Worm (Caenorhabditis elegans): ENCODE data around the gene srh-298.
A peak's percentile ranks its signal among the peaks of the same experiment; 100 is the strongest.

srh-298 gene

DNA sequence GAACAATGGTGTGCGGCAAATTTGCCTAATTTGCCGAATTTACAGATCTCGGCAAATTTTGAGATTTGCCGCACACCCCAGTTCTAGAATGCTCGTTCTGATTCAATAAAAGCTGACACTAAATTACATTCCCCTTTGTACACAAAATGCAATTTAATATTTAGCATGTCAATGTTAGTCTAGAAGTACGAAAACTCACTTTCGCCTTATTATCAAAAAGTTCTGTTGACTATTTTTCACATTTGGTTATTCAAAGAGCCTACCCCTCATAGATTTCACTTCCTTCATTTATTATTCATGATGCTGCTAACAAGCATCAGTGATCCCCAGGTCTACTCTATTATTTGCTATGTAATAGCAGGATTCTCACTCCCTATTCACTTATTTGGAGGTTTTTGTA is at the start of gene srh-298:
srh-298 (plus strand) TSS at position 301 of the 400 bp plus-strand sequence.
- TF ChIP-seq ceh-28 (tag; optimal IDR thresholded peaks at IDR 0.05) (no peak), ztf-4 (tag; optimal IDR thresholded peaks at IDR 0.05) (no peak), mml-1 (tag; optimal IDR thresholded peaks at IDR 0.05) (no peak), nhr-77 (tag; optimal IDR thresholded peaks at IDR 0.05) (no peak), elt-2 (tag; optimal IDR thresholded peaks at IDR 0.05) (no peak), nhr-67 (tag; optimal IDR thresholded peaks at IDR 0.05) (no peak), nhr-11 (tag; optimal IDR thresholded peaks at IDR 0.05) (no peak), unc-39 (tag; optimal IDR thresholded peaks at IDR 0.05) (no peak), mdl-1 (tag; optimal IDR thresholded peaks at IDR 0.05) (no peak)

DNA sequence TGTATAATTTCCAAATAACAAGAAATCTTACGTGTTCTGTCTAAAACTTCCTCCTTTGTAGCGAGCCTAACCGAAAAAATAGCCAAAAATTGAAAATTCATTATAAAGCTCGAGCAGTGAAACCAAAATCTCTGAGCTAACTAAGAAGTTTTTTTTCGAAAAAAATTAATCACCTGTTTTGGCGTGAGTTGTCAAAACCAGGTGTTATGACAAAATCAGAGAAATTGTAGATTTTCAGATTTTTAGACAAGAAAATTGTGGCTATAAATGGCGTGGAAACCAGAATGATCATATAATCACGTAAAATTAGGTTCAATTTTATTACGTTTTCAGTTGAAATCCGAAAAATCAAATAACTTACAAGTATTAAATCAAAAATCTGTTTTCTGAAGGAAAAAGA is 45.6 kb upstream of the srh-298 start, which contains the start of gene sre-21:
sre-21 (minus strand) TSS at position 101 of the 400 bp plus-strand sequence.
- TF ChIP-seq nhr-67 (tag; optimal IDR thresholded peaks at IDR 0.05) (no peak), mml-1 (tag; optimal IDR thresholded peaks at IDR 0.05) (no peak), aly-2 (tag; optimal IDR thresholded peaks at IDR 0.05) (no peak), jun-1 (tag; optimal IDR thresholded peaks at IDR 0.05) (no peak), ceh-9 (tag; optimal IDR thresholded peaks at IDR 0.05) (no peak), pha-4 (tag; optimal IDR thresholded peaks at IDR 0.05) (no peak), tbx-2 (tag; optimal IDR thresholded peaks at IDR 0.05) (no peak), fkh-10 (GFP tag; optimal IDR thresholded peaks at IDR 0.05) (no peak), lin-15B (tag; optimal IDR thresholded peaks at IDR 0.05) (no peak), nhr-23 (tag; optimal IDR thresholded peaks at IDR 0.05) (no peak), ztf-4 (tag; optimal IDR thresholded peaks at IDR 0.05) (no peak), skn-1 (tag; optimal IDR thresholded peaks at IDR 0.05) (no peak), ztf-11 (tag; optimal IDR thresholded peaks at IDR 0.05) (no peak), fkh-2 (tag; optimal IDR thresholded peaks at IDR 0.05) (no peak), lin-39 (tag; optimal IDR thresholded peaks at IDR 0.05) (no peak), nhr-43 (tag; optimal IDR thresholded peaks at IDR 0.05; ENCODE audit: poor library complexity, severe bottlenecking) (no peak), hmg-11 (tag; optimal IDR thresholded peaks at IDR 0.05) (no peak), ceh-16 (tag; optimal IDR thresholded peaks at IDR 0.05) (no peak), nhr-77 (tag; optimal IDR thresholded peaks at IDR 0.05) (no peak), egl-5 (tag; optimal IDR thresholded peaks at IDR 0.05) (no peak)

- no peak for TF ChIP-seq nhr-23 (tag; optimal IDR thresholded peaks at IDR 0.05)
Measured at ce11 chrV:17777127-17777526, 41.5 kb upstream of the srh-298 start, which contains the start of gene ddo-1. ddo-1 (minus strand) TSS chrV:17777227.

- TF ChIP-seq elt-3 (tag; optimal IDR thresholded peaks at IDR 0.05) = no peak
- no peak for TF ChIP-seq tbx-2 (tag; optimal IDR thresholded peaks at IDR 0.05)
- TF ChIP-seq ztf-4 (tag; optimal IDR thresholded peaks at IDR 0.05) = no peak
- no peak for TF ChIP-seq ama-1 (optimal IDR thresholded peaks at IDR 0.05)
- TF ChIP-seq lin-15B (tag; optimal IDR thresholded peaks at IDR 0.05) = no peak
- TF ChIP-seq zag-1 (tag; optimal IDR thresholded peaks at IDR 0.05) = no peak
- TF ChIP-seq hmg-11 (tag; optimal IDR thresholded peaks at IDR 0.05) = no peak
- TF ChIP-seq R02D3.7 (tag; optimal IDR thresholded peaks at IDR 0.05) = no peak
- no peak for TF ChIP-seq ceh-16 (tag; optimal IDR thresholded peaks at IDR 0.05)
- no peak for TF ChIP-seq ceh-82 (tag; optimal IDR thresholded peaks at IDR 0.05)
- TF ChIP-seq lin-39 (tag; optimal IDR thresholded peaks at IDR 0.05) = no peak
- TF ChIP-seq elt-1 (tag; optimal IDR thresholded peaks at IDR 0.05) = no peak
Measured at ce11 chrV:17777624-17778023, 41.0 kb upstream of the srh-298 start, which contains the start of gene C47A10.12. C47A10.12 (plus strand) TSS chrV:17777924.

ce11 chrV:17780285-17780684 is 38.4 kb upstream of the srh-298 start:
- TF ChIP-seq pha-4 (tag; optimal IDR thresholded peaks at IDR 0.05) (peak; percentile 1), daf-12 (tag; optimal IDR thresholded peaks at IDR 0.05) (no peak), elt-2 (tag; optimal IDR thresholded peaks at IDR 0.05) (peak; percentile 81), pqm-1 (tag; optimal IDR thresholded peaks at IDR 0.05) (peak; percentile 5)

ce11 chrV:17783542-17783941 is 35.1 kb upstream of the srh-298 start, which contains the start of gene srab-12:
srab-12 (minus strand) TSS chrV:17783642.
- TF ChIP-seq fkh-2 (tag; optimal IDR thresholded peaks at IDR 0.05) = no peak
- no peak for TF ChIP-seq eor-1 (tag; optimal IDR thresholded peaks at IDR 0.05)
- no peak for TF ChIP-seq skn-1 (tag; optimal IDR thresholded peaks at IDR 0.05)
- TF ChIP-seq tbx-2 (tag; optimal IDR thresholded peaks at IDR 0.05) = no peak
- no peak for TF ChIP-seq sea-2 (GFP tag; optimal IDR thresholded peaks at IDR 0.05)
- TF ChIP-seq egl-5 (tag; optimal IDR thresholded peaks at IDR 0.05) = no peak
- TF ChIP-seq nhr-23 (tag; optimal IDR thresholded peaks at IDR 0.05) = no peak
- no peak for TF ChIP-seq ZK546.5 (tag; optimal IDR thresholded peaks at IDR 0.05)
- TF ChIP-seq nhr-28 (tag; optimal IDR thresholded peaks at IDR 0.05) = no peak
- no peak for TF ChIP-seq snpc-4 (tag; optimal IDR thresholded peaks at IDR 0.05)
- TF ChIP-seq pqm-1 (tag; optimal IDR thresholded peaks at IDR 0.05) = no peak
- TF ChIP-seq hmg-11 (tag; optimal IDR thresholded peaks at IDR 0.05) = no peak
- no peak for TF ChIP-seq pha-4 (tag; optimal IDR thresholded peaks at IDR 0.05)
- TF ChIP-seq ceh-9 (tag; optimal IDR thresholded peaks at IDR 0.05) = no peak

All from whole organism, L3 larva.